Worm (Caenorhabditis elegans) whole organism, L4 larva: ENCODE measurements around the gene com-1.

Source experiments
- daf-12 ChIP-seq: fragments of 150-350 bp; optimal IDR thresholded peaks from 2 replicates; lab custom pipeline; 2014; ENCODE audit warnings: missing biosample characterization, missing genetic modification reagents, missing genetic modification characterization
- hif-1 ChIP-seq, 2 experiments: sonication (generic microtip); optimal IDR thresholded peaks; 2 replicates each; lab custom pipeline; 2016 to 2017; ENCODE audit warnings: missing compliant biosample characterization in 2 of 2, missing genetic modification characterization in 2 of 2, missing genetic modification reagents in 2 of 2, missing genotype in 2 of 2, mild to moderate bottlenecking in 1 of 2
- nhr-28 ChIP-seq: fragments of 150-350 bp; optimal IDR thresholded peaks from 2 replicates; lab custom pipeline; 2014; ENCODE audit warnings: missing biosample characterization, missing genetic modification characterization
- nhr-76 ChIP-seq: fragments of 150-350 bp; optimal IDR thresholded peaks from 2 replicates; lab custom pipeline; 2014; ENCODE audit warnings: missing biosample characterization, missing genetic modification characterization
- snpc-4 ChIP-seq: fragments of 150-350 bp; optimal IDR thresholded peaks from 2 replicates; lab custom pipeline; 2014; ENCODE audit warnings: missing biosample characterization, missing genetic modification characterization

DNA sequence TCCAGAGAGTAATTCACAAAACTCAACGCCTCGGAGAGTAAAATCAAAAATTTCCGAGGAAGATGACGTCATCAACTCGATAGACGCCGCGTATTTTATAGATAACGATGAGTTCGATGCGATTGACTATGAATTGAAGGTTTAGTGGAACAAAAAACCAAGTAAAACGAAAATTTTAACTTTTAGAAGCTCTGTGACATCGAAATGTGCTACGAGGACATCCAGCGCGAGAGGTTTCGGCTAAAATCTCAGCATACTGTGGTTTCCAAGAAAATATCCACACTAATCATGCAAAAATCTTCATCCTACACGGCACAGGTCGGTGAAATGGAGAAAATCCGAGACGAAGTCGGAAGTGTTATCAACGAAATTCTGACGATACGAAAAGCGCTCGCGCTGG, 26.6 kb upstream of the com-1 start:
- TF ChIP-seq nhr-28 (tag; lab: Kevin White, UChicago) (no peak), nhr-76 (tag; lab: Kevin White, UChicago) (no peak), snpc-4 (tag; lab: Kevin White, UChicago) (no peak), hif-1 (tag; optimal IDR thresholded peaks at IDR 0.05; lab: Kevin White, UChicago) (no peak), daf-12 (tag; lab: Kevin White, UChicago) (no peak)
